Fruit fly (Drosophila melanogaster): ENCODE results near the gene CG43390.

The CG43390 gene

DNA sequence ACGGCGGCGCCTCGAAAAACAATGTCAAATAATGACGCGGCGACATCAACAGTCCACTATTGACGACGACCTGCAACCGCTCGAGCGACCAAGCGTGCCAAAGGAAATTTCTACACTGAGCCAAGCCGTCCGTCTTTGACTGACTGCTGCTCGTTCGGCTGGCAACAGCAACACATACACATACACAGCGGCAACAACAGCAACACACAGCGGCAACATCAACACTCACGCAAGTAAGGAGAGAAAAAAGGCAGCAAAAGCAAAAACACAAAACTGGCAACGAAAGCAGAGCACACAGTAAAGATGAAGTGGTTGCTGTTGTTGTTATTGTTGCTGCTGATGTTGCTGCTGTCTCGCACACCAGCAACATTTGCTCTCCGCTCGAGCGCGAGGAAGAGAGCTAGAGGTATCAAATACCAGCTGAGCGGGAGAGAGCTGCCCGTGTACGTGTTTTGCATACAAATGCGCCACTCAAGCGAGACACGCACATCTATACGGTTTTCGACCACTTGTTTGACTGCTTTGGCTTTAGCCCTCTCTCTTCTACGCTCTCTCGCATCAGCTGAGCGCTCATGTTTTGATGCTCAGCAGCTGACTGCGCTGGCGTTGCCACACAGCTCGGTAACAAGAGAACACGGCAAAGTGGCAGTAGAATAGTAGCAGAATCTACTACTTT is 26.6 kb downstream of the CG43390 start (continued):
- TF ChIP-seq CG15514 (GFP tag; optimal IDR thresholded peaks at IDR 0.05) (peak; percentile 15), pfk (GFP tag; optimal IDR thresholded peaks at IDR 0.05) (peak; percentile 5), vfl (GFP tag; optimal IDR thresholded peaks at IDR 0.05) (peak; percentile 29)

dm6 chr3L:11551949-11552348 is 27.8 kb downstream of the CG43390 start:
- TF ChIP-seq Rx (GFP tag; IDR thresholded peaks at IDR 0.05) (no peak), CG16815 (GFP tag; optimal IDR thresholded peaks at IDR 0.05) (peak; percentile 3), NC2β (GFP tag; optimal IDR thresholded peaks at IDR 0.05) (peak; percentile 29), CG2129 (GFP tag; IDR thresholded peaks at IDR 0.05; ENCODE audit: partially characterized antibody) (no peak), pnt (GFP tag; optimal IDR thresholded peaks at IDR 0.05) (peak; percentile 10), CG4820 (GFP tag; optimal IDR thresholded peaks at IDR 0.05) (peak; percentile 42), tx (GFP tag; optimal IDR thresholded peaks at IDR 0.05) (no peak), CG9817 (tag; optimal IDR thresholded peaks at IDR 0.05) (no peak), CG10147 (GFP tag; optimal IDR thresholded peaks at IDR 0.05) (peak; percentile 17), hb (GFP tag; IDR thresholded peaks at IDR 0.05; ENCODE audit: partially characterized antibody) (no peak), Hmr (GFP tag; optimal IDR thresholded peaks at IDR 0.05) (no peak), Xbp1 (GFP tag; optimal IDR thresholded peaks at IDR 0.05) (peak; percentile 31), CG15601 (tag; optimal IDR thresholded peaks at IDR 0.05) (peak; percentile 40), CG13287 (GFP tag; IDR thresholded peaks at IDR 0.05; ENCODE audit: partially characterized antibody) (no peak), CG1603 (tag; optimal IDR thresholded peaks at IDR 0.05) (peak; percentile 26), Elba2 (GFP tag; optimal IDR thresholded peaks at IDR 0.05) (no peak), sna (GFP tag; IDR thresholded peaks at IDR 0.05; ENCODE audit: partially characterized antibody) (no peak), CG4617 (GFP tag; optimal IDR thresholded peaks at IDR 0.05; ENCODE audit: borderline replicate concordance) (no peak), CG7928 (GFP tag; optimal IDR thresholded peaks at IDR 0.05) (no peak), lmd (GFP tag; IDR thresholded peaks at IDR 0.05) (0 out of 2 replicates have a peak, but pooled peaks have one; percentile 23), yki (optimal IDR thresholded peaks at IDR 0.05) (no peak), CG11398 (GFP tag; optimal IDR thresholded peaks at IDR 0.05) (no peak), Scr (GFP tag; IDR thresholded peaks at IDR 0.05; ENCODE audit: partially characterized antibody) (no peak), Oaz (GFP tag; IDR thresholded peaks at IDR 0.05) (no peak), Xrp1 (GFP tag; IDR thresholded peaks at IDR 0.05) (peak; percentile 82), disco-r (GFP tag; optimal IDR thresholded peaks at IDR 0.05) (no peak), Dek (tag; optimal IDR thresholded peaks at IDR 0.05) (peak; percentile 5), CG7786 (GFP tag; optimal IDR thresholded peaks at IDR 0.05) (no peak), ro (GFP tag; IDR thresholded peaks at IDR 0.05) (no peak), sisA (GFP tag; IDR thresholded peaks at IDR 0.05) (peak; percentile 45), wek (GFP tag; optimal IDR thresholded peaks at IDR 0.05) (no peak), CG3995 (GFP tag; optimal IDR thresholded peaks at IDR 0.05) (no peak), inv (GFP tag; IDR thresholded peaks at IDR 0.05; ENCODE audit: partially characterized antibody) (no peak), mam (GFP tag; optimal IDR thresholded peaks at IDR 0.05) (no peak), CG15696 (tag; optimal IDR thresholded peaks at IDR 0.05) (peak; percentile 47), Trl (optimal IDR thresholded peaks at IDR 0.05) (no peak), Trl (GFP tag; optimal IDR thresholded peaks at IDR 0.05) (no peak), sc (optimal IDR thresholded peaks at IDR 0.05) (no peak), sc (GFP tag; optimal IDR thresholded peaks at IDR 0.05) (peak; percentile 36), sob (GFP tag; IDR thresholded peaks at IDR 0.05) (no peak), CG17359 (tag; optimal IDR thresholded peaks at IDR 0.05) (peak; percentile 50), cwo (GFP tag; optimal IDR thresholded peaks at IDR 0.05) (no peak), Hmx (GFP tag; optimal IDR thresholded peaks at IDR 0.05) (no peak), HLH4C (GFP tag; IDR thresholded peaks at IDR 0.05; ENCODE audit: partially characterized antibody) (no peak), pan (optimal IDR thresholded peaks at IDR 0.05) (no peak), pan (GFP tag; optimal IDR thresholded peaks at IDR 0.05 in 1 of 2, IDR thresholded peaks at IDR 0.05 in 1 of 2) (peak in 1 of 2 experiments; percentile 25)
